Fruit fly (Drosophila melanogaster): ENCODE data around the gene CG7600.
A peak's percentile ranks its signal among the peaks of the same experiment; 100 is the strongest.

CG7600 gene

DNA sequence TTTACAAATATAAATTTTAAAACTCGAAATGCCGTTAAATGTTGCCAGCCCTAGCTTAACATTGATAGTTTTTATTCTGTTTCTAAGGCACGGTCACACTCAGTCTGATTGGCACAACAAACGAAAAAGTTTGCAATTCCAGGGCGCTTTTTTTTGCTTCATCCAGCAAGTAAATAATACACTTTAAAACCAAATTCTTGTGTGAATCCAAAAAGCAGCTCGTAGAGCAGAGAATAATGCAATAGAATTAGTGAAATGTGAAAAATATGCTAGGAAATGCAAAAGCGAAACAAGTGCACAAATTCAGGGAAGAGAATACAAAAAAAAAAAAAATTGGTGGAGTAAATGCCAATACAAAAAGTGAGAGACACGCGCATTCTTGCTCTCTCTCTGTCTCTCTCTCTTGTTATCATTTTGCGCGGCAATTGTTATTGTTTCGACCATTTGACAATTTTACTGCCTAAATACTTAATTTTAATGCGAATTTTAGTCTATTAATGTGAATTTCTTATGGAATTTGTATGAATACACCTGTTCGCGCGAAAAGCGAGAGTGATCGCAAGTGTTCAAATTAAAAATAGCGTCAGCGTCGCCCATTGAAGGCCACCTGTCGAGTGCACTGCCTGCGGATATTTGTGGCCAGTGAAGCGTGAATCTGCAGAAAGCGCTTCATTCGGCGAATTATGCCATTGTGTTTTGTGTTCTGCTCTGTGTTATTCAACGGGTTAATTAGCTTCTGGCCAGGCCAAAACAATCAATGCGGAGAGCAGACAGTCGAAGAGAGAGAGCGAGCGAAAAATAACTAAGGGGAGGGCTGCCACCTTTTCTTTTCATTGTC, 4.0 kb downstream of the CG7600 start, which contains the start of gene CG42671 (continued):
- no peak for TF ChIP-seq fd64A (GFP tag; optimal IDR thresholded peaks at IDR 0.05)
- no peak for TF ChIP-seq CG18764 (GFP tag; optimal IDR thresholded peaks at IDR 0.05)
- no peak for TF ChIP-seq CG6175 (GFP tag; IDR thresholded peaks at IDR 0.05)
- no peak for TF ChIP-seq repo (GFP tag; optimal IDR thresholded peaks at IDR 0.05)
- no peak for TF ChIP-seq en (GFP tag; optimal IDR thresholded peaks at IDR 0.05)
- no peak for TF ChIP-seq Dref (GFP tag; IDR thresholded peaks at IDR 0.05)
- no peak for TF ChIP-seq CG10654 (GFP tag; optimal IDR thresholded peaks at IDR 0.05)
- no peak for TF ChIP-seq h (optimal IDR thresholded peaks at IDR 0.05)
- no peak for TF ChIP-seq CG7987 (GFP tag; optimal IDR thresholded peaks at IDR 0.05)
- TF ChIP-seq D (optimal IDR thresholded peaks at IDR 0.05) = no peak
- TF ChIP-seq D (GFP tag; optimal IDR thresholded peaks at IDR 0.05) = no peak
- TF ChIP-seq Camta (GFP tag; optimal IDR thresholded peaks at IDR 0.05) = no peak
- no peak for TF ChIP-seq Nf-YB (GFP tag; optimal IDR thresholded peaks at IDR 0.05)
- TF ChIP-seq tgo (GFP tag; IDR thresholded peaks at IDR 0.05) = no peak
- TF ChIP-seq Hand (GFP tag; optimal IDR thresholded peaks at IDR 0.05) = no peak
- peak; percentile 16 for TF ChIP-seq BEAF-32 (GFP tag; optimal IDR thresholded peaks at IDR 0.05)
- TF ChIP-seq CG14965 (GFP tag; optimal IDR thresholded peaks at IDR 0.05; ENCODE audit: borderline replicate concordance) = no peak
- TF ChIP-seq Vsx1 (GFP tag; optimal IDR thresholded peaks at IDR 0.05) = peak; percentile 93
- no peak for TF ChIP-seq CG14014 (GFP tag; IDR thresholded peaks at IDR 0.05)
- no peak for TF ChIP-seq CG10979 (tag; optimal IDR thresholded peaks at IDR 0.05)
- TF ChIP-seq CG11504 (tag; optimal IDR thresholded peaks at IDR 0.05) = peak; percentile 58
- TF ChIP-seq croc (GFP tag; conservative IDR thresholded peaks at IDR 0.05) = no peak
- no peak for TF ChIP-seq maf-S (GFP tag; optimal IDR thresholded peaks at IDR 0.05)
- TF ChIP-seq unpg (GFP tag; optimal IDR thresholded peaks at IDR 0.05) = peak; percentile 7
- TF ChIP-seq nau (GFP tag; optimal IDR thresholded peaks at IDR 0.05) = no peak
- no peak for TF ChIP-seq CG17568 (GFP tag; optimal IDR thresholded peaks at IDR 0.05)
- no peak for TF ChIP-seq wor (GFP tag; IDR thresholded peaks at IDR 0.05)
- TF ChIP-seq fd96Cb (tag; optimal IDR thresholded peaks at IDR 0.05) = no peak
- no peak for TF ChIP-seq tx (GFP tag; optimal IDR thresholded peaks at IDR 0.05)
- TF ChIP-seq GATAe (GFP tag; conservative IDR thresholded peaks at IDR 0.05) = no peak
- TF ChIP-seq aop (GFP tag; IDR thresholded peaks at IDR 0.05) = no peak
- TF ChIP-seq gem (tag; optimal IDR thresholded peaks at IDR 0.05) = peak; percentile 30
- TF ChIP-seq twi (tag; optimal IDR thresholded peaks at IDR 0.05) = no peak
- TF ChIP-seq CG16813 (GFP tag; IDR thresholded peaks at IDR 0.05; ENCODE audit: partially characterized antibody) = no peak
- no peak for TF ChIP-seq CG4328 (GFP tag; optimal IDR thresholded peaks at IDR 0.05)
- TF ChIP-seq dysf (GFP tag; IDR thresholded peaks at IDR 0.05) = no peak
- TF ChIP-seq CG34224 (GFP tag; IDR thresholded peaks at IDR 0.05; ENCODE audit: partially characterized antibody) = no peak
- no peak for TF ChIP-seq CG10209 (GFP tag; optimal IDR thresholded peaks at IDR 0.05)
- TF ChIP-seq CG10147 (GFP tag; optimal IDR thresholded peaks at IDR 0.05) = peak; percentile 8
- TF ChIP-seq nerfin-1 (tag; optimal IDR thresholded peaks at IDR 0.05) = peak; percentile 95
- no peak for TF ChIP-seq cwo (GFP tag; optimal IDR thresholded peaks at IDR 0.05)
- no peak for TF ChIP-seq CG8388 (GFP tag; optimal IDR thresholded peaks at IDR 0.05)
- peak; percentile 53; the same call in 1 of the 2 replicates for TF ChIP-seq CG32772 (GFP tag; IDR thresholded peaks at IDR 0.05)
- TF ChIP-seq ftz-f1 (GFP tag; optimal IDR thresholded peaks at IDR 0.05) = no peak
- no peak for TF ChIP-seq lov (optimal IDR thresholded peaks at IDR 0.05)
- TF ChIP-seq lov (GFP tag; IDR thresholded peaks at IDR 0.05) = no peak
- TF ChIP-seq CG15011 (GFP tag; optimal IDR thresholded peaks at IDR 0.05) = no peak
- no peak for TF ChIP-seq CG17385 (GFP tag; optimal IDR thresholded peaks at IDR 0.05)
- no peak for TF ChIP-seq TFAM (GFP tag; optimal IDR thresholded peaks at IDR 0.05)
- no peak for TF ChIP-seq CG3065 (GFP tag; optimal IDR thresholded peaks at IDR 0.05)
